Worm (Caenorhabditis elegans) whole organism, L4 larva: ENCODE results near the gene srw-89.
A peak's percentile ranks its signal among the peaks of the same experiment; 100 is the strongest.

Source experiments
- D1046.2 ChIP-seq: fragments of 200-800 bp; sonication (Bioruptor generic); IDR thresholded peaks from 2 replicates; pipeline ENCODE4 v1.3.6; 2022; ENCODE audit warnings: missing genetic modification characterization, missing compliant biosample characterization
- R02D3.7 ChIP-seq: fragments of 150-350 bp; sonication (generic microtip); optimal IDR thresholded peaks from 3 replicates; lab custom pipeline; 2014; ENCODE audit warnings: missing biosample characterization, missing genetic modification characterization
- T26A8.4 ChIP-seq: fragments of 200-800 bp; sonication (Bioruptor generic); IDR thresholded peaks from 2 replicates; pipeline ENCODE4 v1.3.6; 2022; ENCODE audit warnings: missing genetic modification characterization, missing compliant biosample characterization
- aha-1 ChIP-seq: fragments of 150-350 bp; peaks from one replicate; lab custom pipeline; 2014; ENCODE audit warnings: missing biosample characterization, missing genetic modification characterization
- aly-2 ChIP-seq: sonication (generic microtip); optimal IDR thresholded peaks from 2 replicates; lab custom pipeline; 2018; ENCODE audit warnings: missing biosample characterization, missing genetic modification characterization
- arid-1 ChIP-seq: fragments of 200-800 bp; sonication (Bioruptor generic); conservative IDR thresholded peaks from 2 replicates; pipeline ENCODE4 v1.3.6; 2022; ENCODE audit warnings: missing genetic modification reagents, missing genetic modification characterization, missing compliant biosample characterization
- ceh-28 ChIP-seq: fragments of 150-350 bp; optimal IDR thresholded peaks from 2 replicates; lab custom pipeline; 2014; ENCODE audit warnings: missing biosample characterization, missing genetic modification reagents, missing genetic modification characterization
- cey-2 ChIP-seq: sonication (generic microtip); optimal IDR thresholded peaks from 3 replicates; lab custom pipeline; 2017; ENCODE audit warnings: missing genetic modification characterization, mild to moderate bottlenecking, missing compliant biosample characterization, antibody characterized with exemption, borderline replicate concordance; ENCODE audit not compliant: insufficient read depth
- daf-12 ChIP-seq: fragments of 150-350 bp; optimal IDR thresholded peaks from 2 replicates; lab custom pipeline; 2014; ENCODE audit warnings: missing biosample characterization, missing genetic modification reagents, missing genetic modification characterization
- daf-16 ChIP-seq, 3 experiments: sonication (generic microtip); optimal IDR thresholded peaks; 2 replicates each; lab custom pipeline; 2016 to 2017; ENCODE audit warnings: missing genetic modification characterization in 3 of 3, missing genetic modification reagents in 3 of 3, mild to moderate bottlenecking in 2 of 3, missing compliant biosample characterization in 2 of 3, missing biosample characterization in 1 of 3, moderate library complexity in 1 of 3
- daf-19 ChIP-seq: fragments of 200-800 bp; sonication (Bioruptor generic); conservative IDR thresholded peaks from 2 replicates; pipeline ENCODE4 v1.3.6; 2022; ENCODE audit warnings: missing genetic modification characterization, missing compliant biosample characterization
- dmd-6 ChIP-seq: fragments of 200-800 bp; sonication (Bioruptor generic); IDR thresholded peaks from 2 replicates; pipeline ENCODE4 v1.3.6; 2022; ENCODE audit warnings: missing genetic modification reagents, missing genetic modification characterization, missing compliant biosample characterization
- fkh-10 ChIP-seq: fragments of 150-350 bp; optimal IDR thresholded peaks from 2 replicates; lab custom pipeline; 2014; ENCODE audit warnings: missing biosample characterization, missing genetic modification reagents, missing genetic modification characterization
- gei-8 ChIP-seq: fragments of 200-800 bp; sonication (Bioruptor generic); optimal IDR thresholded peaks from 2 replicates; lab custom pipeline; 2018; ENCODE audit warnings: mild to moderate bottlenecking, missing genetic modification characterization, missing compliant biosample characterization
- hif-1 ChIP-seq, 2 experiments: sonication (generic microtip); optimal IDR thresholded peaks; 2 replicates each; lab custom pipeline; 2016 to 2017; ENCODE audit warnings: missing compliant biosample characterization in 2 of 2, missing genetic modification characterization in 2 of 2, missing genetic modification reagents in 2 of 2, missing genotype in 2 of 2, mild to moderate bottlenecking in 1 of 2
- hlh-30 ChIP-seq: sonication (generic microtip); optimal IDR thresholded peaks from 2 replicates; lab custom pipeline; 2017; ENCODE audit warnings: antibody characterized with exemption, mild to moderate bottlenecking, missing genetic modification characterization, missing compliant biosample characterization; ENCODE audit not compliant: insufficient read depth
- hmg-1.1 ChIP-seq: fragments of 200-800 bp; sonication (Bioruptor generic); IDR thresholded peaks from 2 replicates; pipeline ENCODE4 v1.3.6; 2022; ENCODE audit warnings: missing genetic modification reagents, missing genetic modification characterization, missing compliant biosample characterization
- lim-7 ChIP-seq: fragments of 200-800 bp; sonication (Bioruptor generic); IDR thresholded peaks from 2 replicates; pipeline ENCODE4 v1.3.6; 2022; ENCODE audit warnings: missing genetic modification characterization, missing compliant biosample characterization
- lin-13 ChIP-seq: fragments of 150-350 bp; optimal IDR thresholded peaks from 2 replicates; lab custom pipeline; 2014; ENCODE audit warnings: missing biosample characterization, missing genetic modification reagents, missing genetic modification characterization
- lsy-2 ChIP-seq, 2 experiments: fragments of 150-350 bp in 1 of 2; sonication (generic microtip) in 1 of 2; optimal IDR thresholded peaks; 2 replicates each; lab custom pipeline; 2014 to 2017; ENCODE audit warnings: missing biosample characterization in 2 of 2, missing genetic modification characterization in 2 of 2
- madf-5 ChIP-seq, 2 experiments: fragments of 200-800 bp; sonication (Bioruptor generic); IDR thresholded peaks; 2 replicates each; pipeline ENCODE4 v1.3.6; 2022; ENCODE audit warnings: missing compliant biosample characterization in 2 of 2, missing genetic modification characterization in 2 of 2
- madf-9 ChIP-seq: fragments of 200-800 bp; sonication (Bioruptor generic); conservative IDR thresholded peaks from 2 replicates; pipeline ENCODE4 v1.3.6; 2022; ENCODE audit warnings: missing genetic modification reagents, missing genetic modification characterization, missing compliant biosample characterization
- mxl-3 ChIP-seq: fragments of 200-800 bp; sonication (Bioruptor generic); optimal IDR thresholded peaks from 2 replicates; lab custom pipeline; 2018; ENCODE audit warnings: mild to moderate bottlenecking, missing genetic modification characterization, missing compliant biosample characterization
- nhr-102 ChIP-seq: sonication (generic microtip); optimal IDR thresholded peaks from 2 replicates; lab custom pipeline; 2016; ENCODE audit warnings: mild to moderate bottlenecking, missing genetic modification characterization, moderate library complexity, missing compliant biosample characterization
- nhr-237 ChIP-seq: sonication (generic microtip); optimal IDR thresholded peaks from 2 replicates; lab custom pipeline; 2017; ENCODE audit warnings: missing biosample characterization, missing genetic modification characterization
- nhr-28 ChIP-seq: fragments of 150-350 bp; optimal IDR thresholded peaks from 2 replicates; lab custom pipeline; 2014; ENCODE audit warnings: missing biosample characterization, missing genetic modification characterization
- nhr-48 ChIP-seq: sonication (generic microtip); optimal IDR thresholded peaks from 2 replicates; lab custom pipeline; 2016; ENCODE audit warnings: mild to moderate bottlenecking, missing genetic modification characterization, missing compliant biosample characterization
- nhr-6 ChIP-seq: fragments of 150-350 bp; optimal IDR thresholded peaks from 2 replicates; lab custom pipeline; 2014; ENCODE audit warnings: missing biosample characterization, missing genetic modification characterization
- nhr-77 ChIP-seq: fragments of 150-350 bp; optimal IDR thresholded peaks from 2 replicates; lab custom pipeline; 2014; ENCODE audit warnings: missing biosample characterization, missing genetic modification characterization
- php-3 ChIP-seq: fragments of 200-800 bp; sonication (Bioruptor generic); IDR thresholded peaks from 2 replicates; pipeline ENCODE4 v1.3.6; 2022; ENCODE audit warnings: missing genetic modification reagents, missing genetic modification characterization, missing compliant biosample characterization
- pqm-1 ChIP-seq: sonication (generic microtip); optimal IDR thresholded peaks from 2 replicates; lab custom pipeline; 2017; ENCODE audit warnings: missing biosample characterization, missing genetic modification characterization
- rbr-2 ChIP-seq: sonication (generic microtip); optimal IDR thresholded peaks from 2 replicates; lab custom pipeline; 2016; ENCODE audit warnings: missing genotype, missing genetic modification characterization, missing compliant biosample characterization
- sdz-12 ChIP-seq: fragments of 200-800 bp; sonication (Bioruptor generic); optimal IDR thresholded peaks from 2 replicates; lab custom pipeline; 2018; ENCODE audit warnings: mild to moderate bottlenecking, missing genetic modification characterization, missing compliant biosample characterization
- skn-1 ChIP-seq: fragments of 150-350 bp; optimal IDR thresholded peaks from 2 replicates; lab custom pipeline; 2014; ENCODE audit warnings: missing biosample characterization, missing genetic modification characterization
- snpc-4 ChIP-seq: fragments of 150-350 bp; optimal IDR thresholded peaks from 2 replicates; lab custom pipeline; 2014; ENCODE audit warnings: missing biosample characterization, missing genetic modification characterization
- spr-1 ChIP-seq: sonication (generic microtip); optimal IDR thresholded peaks from 2 replicates; lab custom pipeline; 2016; ENCODE audit warnings: mild to moderate bottlenecking, missing genetic modification characterization, missing compliant biosample characterization
- tag-97 ChIP-seq: fragments of 200-800 bp; sonication (Bioruptor generic); IDR thresholded peaks from 2 replicates; pipeline ENCODE4 v1.3.6; 2022; ENCODE audit warnings: missing genetic modification characterization, missing compliant biosample characterization
- tra-1 ChIP-seq: fragments of 200-800 bp; sonication (Bioruptor generic); IDR thresholded peaks from 2 replicates; pipeline ENCODE4 v1.3.6; 2022; ENCODE audit warnings: missing genetic modification reagents, missing genetic modification characterization, missing compliant biosample characterization
- unc-130 ChIP-seq: sonication (generic microtip); optimal IDR thresholded peaks from 2 replicates; lab custom pipeline; 2016; ENCODE audit warnings: missing genetic modification reagents, missing genetic modification characterization, missing compliant biosample characterization
- unc-39 ChIP-seq: sonication (generic microtip); optimal IDR thresholded peaks from 2 replicates; lab custom pipeline; 2017; ENCODE audit warnings: missing biosample characterization, missing genetic modification characterization
- unc-62 ChIP-seq, 3 experiments: fragments of 150-350 bp in 1 of 3; sonication (generic microtip); optimal IDR thresholded peaks in 2 of 3; peaks in 1 of 3; 1 replicate in 1 of 3; 2 replicates in 2 of 3; lab custom pipeline; 2014 to 2017; ENCODE audit warnings: missing biosample characterization in 3 of 3, missing genetic modification characterization in 3 of 3, missing genetic modification reagents in 3 of 3, missing genotype in 1 of 3
- zag-1 ChIP-seq: fragments of 150-350 bp; optimal IDR thresholded peaks from 2 replicates; lab custom pipeline; 2014; ENCODE audit warnings: missing biosample characterization, missing genetic modification characterization
- zfp-2 ChIP-seq: sonication (generic microtip); optimal IDR thresholded peaks from 2 replicates; lab custom pipeline; 2016; ENCODE audit warnings: mild to moderate bottlenecking, missing genetic modification characterization, missing compliant biosample characterization
- zfp-3 ChIP-seq: fragments of 200-800 bp; sonication (Bioruptor generic); conservative IDR thresholded peaks from 2 replicates; pipeline ENCODE4 v1.3.6; 2022; ENCODE audit warnings: missing genetic modification reagents, missing genetic modification characterization, missing compliant biosample characterization
- zip-11 ChIP-seq: fragments of 200-800 bp; sonication (Bioruptor generic); IDR thresholded peaks from 2 replicates; pipeline ENCODE4 v1.3.6; 2022; ENCODE audit warnings: missing genetic modification characterization, missing compliant biosample characterization
- ztf-11 ChIP-seq: fragments of 150-350 bp; optimal IDR thresholded peaks from 2 replicates; lab custom pipeline; 2014; ENCODE audit warnings: missing biosample characterization, missing genetic modification characterization
- ztf-7 ChIP-seq: fragments of 150-350 bp; optimal IDR thresholded peaks from 2 replicates; lab custom pipeline; 2014; ENCODE audit warnings: missing biosample characterization, missing genetic modification characterization

The srw-89 gene

DNA sequence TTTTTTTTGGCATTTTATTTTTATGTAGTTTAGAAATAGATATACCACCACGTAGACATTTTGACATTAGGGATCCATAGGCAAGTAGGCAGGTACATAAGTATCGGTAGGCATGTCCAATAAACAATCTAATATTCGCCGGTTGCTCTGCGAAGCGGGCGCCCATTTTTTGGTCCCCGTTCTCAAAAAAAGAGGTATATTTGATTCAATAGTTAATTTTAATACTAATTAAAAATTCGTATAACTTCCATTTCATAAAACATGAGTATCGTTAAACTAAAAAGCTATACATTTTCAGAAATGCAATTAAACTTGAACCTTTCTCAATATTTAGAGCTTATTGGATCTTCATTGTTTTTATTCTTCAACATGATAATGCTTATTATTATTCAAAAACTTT is 39.9 kb upstream of the srw-89 start, which contains the start of gene str-83:
TSS of gene str-83 (plus strand) at position 301 of the 400 bp plus-strand sequence.
- TF ChIP-seq pqm-1 (tag; lab: Kevin White, UChicago) = no peak
- no peak for TF ChIP-seq hlh-30 (tag; lab: Kevin White, UChicago)
- TF ChIP-seq skn-1 (tag; lab: Kevin White, UChicago) = no peak
- TF ChIP-seq zfp-2 (tag; lab: Kevin White, UChicago) = no peak
- no peak for TF ChIP-seq hmg-1.1 (GFP tag; lab: Robert Waterston, UW)
- TF ChIP-seq, all 104 proteins: peak for 0

DNA sequence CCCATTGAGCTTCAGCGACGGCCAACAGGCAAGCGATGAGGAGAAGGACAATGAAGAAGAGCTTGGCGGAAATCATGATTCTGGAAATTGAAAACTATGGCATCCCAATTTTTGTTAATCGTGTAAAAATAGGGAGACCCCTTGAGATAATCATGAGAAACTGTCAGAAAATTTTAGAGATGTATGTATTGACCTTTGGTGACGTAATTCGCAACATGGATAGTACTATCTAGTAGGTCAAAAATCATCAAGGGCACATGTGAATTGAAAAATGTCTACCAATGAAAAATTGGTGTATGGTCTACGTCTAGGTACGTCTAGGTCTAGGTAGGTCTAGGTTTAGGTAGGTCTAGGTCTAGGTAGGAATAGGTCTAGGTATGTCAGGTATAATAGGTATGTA is 37.8 kb upstream of the srw-89 start, which contains the start of gene nlp-34:
TSS of gene nlp-34 (minus strand) at position 82 of the 400 bp plus-strand sequence.
- TF ChIP-seq mxl-3 (GFP tag; lab: Kevin White, UChicago) = no peak
- no peak for TF ChIP-seq daf-19 (GFP tag; lab: Robert Waterston, UW)
- TF ChIP-seq aly-2 (tag; lab: Kevin White, UChicago) = no peak
- no peak for TF ChIP-seq arid-1
- no peak for TF ChIP-seq zip-11
- no peak for TF ChIP-seq zag-1 (tag; lab: Kevin White, UChicago)
- no peak for TF ChIP-seq tag-97 (GFP tag; lab: Robert Waterston, UW)
- TF ChIP-seq lim-7 (GFP tag; lab: Robert Waterston, UW) = no peak
- no peak for TF ChIP-seq T26A8.4 (GFP tag; lab: Robert Waterston, UW)
- no peak for TF ChIP-seq nhr-48 (tag; lab: Kevin White, UChicago)
- TF ChIP-seq D1046.2 = no peak
- TF ChIP-seq daf-16 (GFP tag; optimal IDR thresholded peaks at IDR 0.05; lab: Kevin White, UChicago) = no peak
- no peak for TF ChIP-seq daf-16 (tag; optimal IDR thresholded peaks at IDR 0.05; lab: Kevin White, UChicago)
- no peak for TF ChIP-seq madf-9
- no peak for TF ChIP-seq nhr-6 (tag; lab: Kevin White, UChicago)
- no peak for TF ChIP-seq ztf-11 (tag; lab: Kevin White, UChicago)
- no peak for TF ChIP-seq nhr-77
- TF ChIP-seq unc-39 = no peak
- no peak for TF ChIP-seq nhr-102 (tag; lab: Kevin White, UChicago)

DNA sequence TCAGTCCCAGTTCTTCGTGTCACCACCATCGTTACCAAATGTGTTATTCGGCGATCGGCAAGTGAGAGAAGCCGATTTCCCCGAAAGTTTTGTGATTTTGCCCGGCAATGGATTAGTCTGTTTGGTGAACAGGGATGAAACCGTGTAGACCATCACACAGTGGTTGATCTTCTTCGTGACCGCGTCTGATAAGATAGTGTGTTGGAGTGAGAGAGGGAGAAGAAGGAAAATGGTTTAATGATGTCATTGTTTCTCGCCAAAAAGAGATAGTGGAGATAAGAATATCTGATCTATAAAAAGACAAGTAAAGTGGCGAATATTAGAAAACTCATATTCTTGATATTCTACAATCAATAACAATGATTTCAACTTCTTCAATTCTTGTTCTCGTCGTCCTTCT is 37.1 kb upstream of the srw-89 start, which contains the start of gene nlp-31:
TSS of gene nlp-31 (plus strand) at position 237 of the 400 bp plus-strand sequence.
- TF ChIP-seq zfp-3 (GFP tag; lab: Robert Waterston, UW) = no peak
- no peak for TF ChIP-seq zip-11
- no peak for TF ChIP-seq madf-5 (GFP tag; IDR thresholded peaks at IDR 0.05; lab: Robert Waterston, UW)
- no peak for TF ChIP-seq unc-130
- TF ChIP-seq unc-62 (GFP tag; optimal IDR thresholded peaks at IDR 0.05 in 1 of 2; lab: Kevin White, UChicago) = peak in 1 of 2 experiments; percentile 63
- no peak for TF ChIP-seq unc-62 (tag; optimal IDR thresholded peaks at IDR 0.05; lab: Kevin White, UChicago)
- no peak for TF ChIP-seq cey-2
- TF ChIP-seq ceh-28 (tag; lab: Kevin White, UChicago) = no peak
- TF ChIP-seq lin-13 (GFP tag; lab: Kevin White, UChicago) = no peak
- TF ChIP-seq lsy-2 (tag; optimal IDR thresholded peaks at IDR 0.05; lab: Kevin White, UChicago) = no peak
- no peak for TF ChIP-seq snpc-4 (tag; lab: Kevin White, UChicago)
- TF ChIP-seq fkh-10 (GFP tag; lab: Kevin White, UChicago) = no peak
- no peak for TF ChIP-seq R02D3.7 (tag; lab: Kevin White, UChicago)
- no peak for TF ChIP-seq spr-1 (tag; lab: Kevin White, UChicago)
- TF ChIP-seq daf-16 (GFP tag; optimal IDR thresholded peaks at IDR 0.05; lab: Kevin White, UChicago) = no peak
- no peak for TF ChIP-seq daf-16 (tag; optimal IDR thresholded peaks at IDR 0.05; lab: Kevin White, UChicago)
- TF ChIP-seq gei-8 (GFP tag; lab: Kevin White, UChicago) = no peak
- TF ChIP-seq nhr-28 (tag; lab: Kevin White, UChicago) = peak; percentile 74
- no peak for TF ChIP-seq hif-1 (tag; optimal IDR thresholded peaks at IDR 0.05; lab: Kevin White, UChicago)
- no peak for TF ChIP-seq php-3 (GFP tag; lab: Robert Waterston, UW)
- TF ChIP-seq aha-1 = no peak
- 0 out of 2 replicates have a peak, but pooled peaks have one; percentile 17 for TF ChIP-seq dmd-6 (GFP tag; lab: Robert Waterston, UW)
- no peak for TF ChIP-seq daf-12 (tag; lab: Kevin White, UChicago)
- no peak for TF ChIP-seq nhr-237
- TF ChIP-seq nhr-48 (tag; lab: Kevin White, UChicago) = no peak
- TF ChIP-seq rbr-2 (tag; lab: Kevin White, UChicago) = no peak
- no peak for TF ChIP-seq arid-1
- no peak for TF ChIP-seq tra-1 (GFP tag; lab: Robert Waterston, UW)
- TF ChIP-seq hlh-30 (tag; lab: Kevin White, UChicago) = peak; percentile 30
- no peak for TF ChIP-seq ztf-7 (tag; lab: Kevin White, UChicago)
- TF ChIP-seq tag-97 (GFP tag; lab: Robert Waterston, UW) = no peak
- TF ChIP-seq sdz-12 (GFP tag; lab: Kevin White, UChicago) = no peak
